Worm (Caenorhabditis elegans): Measurements from ENCODE around the gene Y53C12B.7.

- TF ChIP-seq ama-1 (optimal IDR thresholded peaks at IDR 0.05): no peak
- TF ChIP-seq ceh-36 (tag; optimal IDR thresholded peaks at IDR 0.05): no peak
- no peak for TF ChIP-seq B0310.2 (tag; optimal IDR thresholded peaks at IDR 0.05)
- no peak for TF ChIP-seq tbx-37 (GFP tag; conservative IDR thresholded peaks at IDR 0.05)
- TF ChIP-seq hmbx-1 (tag; optimal IDR thresholded peaks at IDR 0.05): no peak
These were observed 28.8 kb upstream of the Y53C12B.7 start, which contains the start of gene cyp-13A1 for ce11 chrII:9781842-9782241.
